Fruit fly (Drosophila melanogaster) whole organism, embryonic: ENCODE results near the gene CG13386.

ENCODE experiments used
- Abd-B ChIP-seq: fragments of 200-800 bp; sonication (Bioruptor generic); optimal IDR thresholded peaks from 2 replicates; lab custom pipeline; 2018; ENCODE audit warnings: missing biosample characterization, mild to moderate bottlenecking, missing genetic modification characterization, moderate library complexity
- Atf-2 ChIP-seq: fragments of 200-800 bp; sonication (Bioruptor generic); optimal IDR thresholded peaks from 2 replicates; lab custom pipeline; 2016; ENCODE audit warnings: missing biosample characterization, missing genetic modification characterization
- CG10959 ChIP-seq: fragments of 200-800 bp; sonication (Bioruptor generic); IDR thresholded peaks from 2 replicates; pipeline ENCODE4 v1.3.6; 2022; ENCODE audit warnings: missing biosample characterization, missing genetic modification characterization
- CG12236 ChIP-seq: fragments of 200-800 bp; sonication (Bioruptor generic); optimal IDR thresholded peaks from 2 replicates; lab custom pipeline; 2016; ENCODE audit warnings: missing biosample characterization, missing genetic modification characterization
- CG13287 ChIP-seq: fragments of 200-800 bp; sonication (Bioruptor generic); IDR thresholded peaks from 2 replicates; pipeline ENCODE4 v1.3.6; 2022; ENCODE audit warnings: missing biosample characterization, missing genetic modification characterization; ENCODE audit not compliant: partially characterized antibody
- CG14014 ChIP-seq: fragments of 200-800 bp; sonication (Bioruptor generic); IDR thresholded peaks from 2 replicates; pipeline ENCODE4 v1.3.6; 2022; ENCODE audit warnings: missing biosample characterization, missing genetic modification characterization
- CG1602 ChIP-seq: fragments of 200-800 bp; sonication (Bioruptor generic); optimal IDR thresholded peaks from 3 replicates; lab custom pipeline; 2016; ENCODE audit warnings: missing biosample characterization, missing genetic modification characterization
- CG1647 ChIP-seq: fragments of 200-800 bp; sonication (Bioruptor generic); optimal IDR thresholded peaks from 3 replicates; lab custom pipeline; 2016; ENCODE audit warnings: missing biosample characterization, missing genetic modification characterization
- CG2202 ChIP-seq: fragments of 200-800 bp; sonication (Bioruptor generic); optimal IDR thresholded peaks from 2 replicates; lab custom pipeline; 2018; ENCODE audit warnings: missing biosample characterization, mild to moderate bottlenecking, missing genetic modification characterization
- CG30020 ChIP-seq: fragments of 200-800 bp; optimal IDR thresholded peaks from 2 replicates; lab custom pipeline; 2019; ENCODE audit warnings: missing biosample characterization, mild to moderate bottlenecking, missing genetic modification characterization, moderate library complexity
- CG33557 ChIP-seq: fragments of 200-800 bp; sonication (Bioruptor generic); optimal IDR thresholded peaks from 2 replicates; lab custom pipeline; 2019; ENCODE audit warnings: missing biosample characterization, mild to moderate bottlenecking, missing genetic modification characterization, moderate library complexity
- CG3407 ChIP-seq: fragments of 200-800 bp; sonication (Bioruptor generic); optimal IDR thresholded peaks from 2 replicates; lab custom pipeline; 2018; ENCODE audit warnings: missing biosample characterization, mild to moderate bottlenecking, missing genetic modification characterization
- CG34224 ChIP-seq: fragments of 200-800 bp; sonication (Bioruptor generic); IDR thresholded peaks from 3 replicates; pipeline ENCODE4 v1.3.6; 2022; ENCODE audit warnings: missing biosample characterization, missing genetic modification characterization; ENCODE audit not compliant: partially characterized antibody
- CG3838 ChIP-seq: fragments of 200-800 bp; sonication (Bioruptor generic); optimal IDR thresholded peaks from 3 replicates; lab custom pipeline; 2016; ENCODE audit warnings: missing biosample characterization, missing genetic modification characterization
- CG3995 ChIP-seq: fragments of 200-800 bp; sonication (Bioruptor generic); optimal IDR thresholded peaks from 3 replicates; lab custom pipeline; 2016; ENCODE audit warnings: missing biosample characterization, missing genetic modification characterization
- CG6272 ChIP-seq: fragments of 200-800 bp; sonication (Bioruptor generic); IDR thresholded peaks from 2 replicates; pipeline ENCODE4 v1.3.6; 2022; ENCODE audit warnings: missing biosample characterization, missing genetic modification characterization
- CG7271 ChIP-seq: fragments of 200-800 bp; sonication (Bioruptor generic); optimal IDR thresholded peaks from 2 replicates; lab custom pipeline; 2018; ENCODE audit warnings: missing biosample characterization, mild to moderate bottlenecking, missing genetic modification characterization, moderate library complexity
- CG7963 ChIP-seq: fragments of 200-800 bp; sonication (Bioruptor generic); IDR thresholded peaks from 3 replicates; pipeline ENCODE4 v1.3.6; 2022; ENCODE audit warnings: missing biosample characterization, missing genetic modification characterization; ENCODE audit not compliant: partially characterized antibody
- CG7987 ChIP-seq: fragments of 200-800 bp; sonication (Bioruptor generic); optimal IDR thresholded peaks from 2 replicates; lab custom pipeline; 2018; ENCODE audit warnings: missing biosample characterization, mild to moderate bottlenecking, missing genetic modification characterization, moderate library complexity
- CG8388 ChIP-seq: fragments of 200-800 bp; sonication (Bioruptor generic); optimal IDR thresholded peaks from 2 replicates; lab custom pipeline; 2019; ENCODE audit warnings: missing biosample characterization, mild to moderate bottlenecking, missing genetic modification characterization, moderate library complexity
- CG9727 ChIP-seq: fragments of 200-800 bp; sonication (Bioruptor generic); optimal IDR thresholded peaks from 3 replicates; lab custom pipeline; 2017; ENCODE audit warnings: missing biosample characterization, mild to moderate bottlenecking, missing genetic modification characterization
- Dp ChIP-seq: fragments of 200-800 bp; sonication (Bioruptor generic); optimal IDR thresholded peaks from 2 replicates; lab custom pipeline; 2018; ENCODE audit warnings: missing biosample characterization, mild to moderate bottlenecking, missing genetic modification characterization, moderate library complexity
- Dref ChIP-seq: fragments of 200-800 bp; sonication (Bioruptor generic); IDR thresholded peaks from 2 replicates; pipeline ENCODE4 v1.3.6; 2022; ENCODE audit warnings: missing biosample characterization, missing genetic modification characterization
- Gsc ChIP-seq: fragments of 200-800 bp; sonication (Bioruptor generic); IDR thresholded peaks from 2 replicates; pipeline ENCODE4 v1.3.6; 2022; ENCODE audit warnings: missing biosample characterization, missing genetic modification characterization
- MBD-R2 ChIP-seq: fragments of 200-800 bp; sonication (Bioruptor generic); IDR thresholded peaks from 2 replicates; pipeline ENCODE4 v1.3.6; 2022; ENCODE audit warnings: missing biosample characterization, missing genetic modification characterization
- Mad ChIP-seq: fragments of 200-800 bp; sonication (Bioruptor generic); optimal IDR thresholded peaks from 2 replicates; lab custom pipeline; 2016; ENCODE audit warnings: missing biosample characterization, missing genetic modification characterization
- Med ChIP-seq: fragments of 200-800 bp; sonication (Bioruptor generic); peaks from one replicate; lab custom pipeline; 2016; ENCODE audit warnings: missing biosample characterization, missing genetic modification characterization, mild to moderate bottlenecking, inconsistent platforms, moderate library complexity
- Myb ChIP-seq: fragments of 200-800 bp; sonication (Bioruptor generic); optimal IDR thresholded peaks from 2 replicates; lab custom pipeline; 2016; ENCODE audit warnings: missing biosample characterization, missing genetic modification characterization
- YL-1 ChIP-seq: fragments of 200-800 bp; sonication (Bioruptor generic); optimal IDR thresholded peaks from 3 replicates; lab custom pipeline; 2017; ENCODE audit warnings: missing biosample characterization, mild to moderate bottlenecking, missing genetic modification characterization
- ash1 ChIP-seq: fragments of 200-800 bp; sonication (Bioruptor generic); optimal IDR thresholded peaks from 2 replicates; lab custom pipeline; 2018; ENCODE audit warnings: missing biosample characterization, mild to moderate bottlenecking, missing genetic modification characterization
- br ChIP-seq: fragments of >200 bp; optimal IDR thresholded peaks from 2 replicates; lab custom pipeline; 2017
- chinmo ChIP-seq: fragments of 200-800 bp; sonication (Bioruptor generic); IDR thresholded peaks from 4 replicates; pipeline ENCODE4 v1.3.6; 2022; ENCODE audit warnings: missing biosample characterization, missing genetic modification characterization; ENCODE audit not compliant: partially characterized antibody
- disco-r ChIP-seq: fragments of 200-800 bp; sonication (Bioruptor generic); optimal IDR thresholded peaks from 2 replicates; lab custom pipeline; 2016; ENCODE audit warnings: missing biosample characterization, missing genetic modification characterization
- dpn ChIP-seq, 2 experiments: fragments of 200-800 bp; sonication (Bioruptor generic); optimal IDR thresholded peaks; 3 replicates each; lab custom pipeline; 2016; ENCODE audit warnings: missing biosample characterization in 2 of 2, missing genetic modification characterization in 2 of 2
- dysf ChIP-seq: fragments of 200-800 bp; sonication (Bioruptor generic); IDR thresholded peaks from 3 replicates; pipeline ENCODE4 v1.3.6; 2022; ENCODE audit warnings: missing biosample characterization, missing genetic modification characterization
- exex ChIP-seq: fragments of 200-800 bp; sonication (Bioruptor generic); optimal IDR thresholded peaks from 4 replicates; lab custom pipeline; 2018; ENCODE audit warnings: missing biosample characterization, mild to moderate bottlenecking, missing genetic modification characterization, moderate library complexity
- fd64A ChIP-seq: fragments of 200-800 bp; sonication (Bioruptor generic); optimal IDR thresholded peaks from 3 replicates; lab custom pipeline; 2018; ENCODE audit warnings: missing biosample characterization, mild to moderate bottlenecking, missing genetic modification characterization
- gcm ChIP-seq: fragments of 200-800 bp; sonication (Bioruptor generic); optimal IDR thresholded peaks from 2 replicates; lab custom pipeline; 2019; ENCODE audit warnings: missing biosample characterization, mild to moderate bottlenecking, missing genetic modification characterization, moderate library complexity
- gcm2 ChIP-seq: fragments of 200-800 bp; sonication (Bioruptor generic); optimal IDR thresholded peaks from 2 replicates; lab custom pipeline; 2016; ENCODE audit warnings: missing biosample characterization, missing genetic modification characterization
- insv ChIP-seq, 2 experiments: fragments of 200-800 bp; sonication (Bioruptor generic); optimal IDR thresholded peaks; 3 replicates each; lab custom pipeline; 2016 to 2018; ENCODE audit warnings: missing biosample characterization in 2 of 2, missing genetic modification characterization in 2 of 2
- otp ChIP-seq: fragments of 200-800 bp; sonication (Bioruptor generic); IDR thresholded peaks from 3 replicates; pipeline ENCODE4, ENCODE4 v1.3.6; 2022; ENCODE audit warnings: missing biosample characterization, missing genetic modification characterization
- peb ChIP-seq: fragments of 200-800 bp; sonication (Bioruptor generic); IDR thresholded peaks from 2 replicates; pipeline ENCODE4 v1.3.6; 2022; ENCODE audit warnings: missing biosample characterization, missing genetic modification characterization
- pfk ChIP-seq: fragments of 200-800 bp; sonication (Bioruptor generic); optimal IDR thresholded peaks from 2 replicates; lab custom pipeline; 2018; ENCODE audit warnings: missing biosample characterization, mild to moderate bottlenecking, missing genetic modification characterization, moderate library complexity
- sens ChIP-seq: fragments of 200-800 bp; sonication (Bioruptor generic); peaks from one replicate; lab custom pipeline; 2016; ENCODE audit warnings: missing biosample characterization, missing genetic modification characterization
- slbo ChIP-seq: fragments of 200-800 bp; sonication (Bioruptor generic); IDR thresholded peaks from 2 replicates; pipeline ENCODE4 v1.3.6; 2022; ENCODE audit warnings: missing biosample characterization, missing genetic modification characterization
- sob ChIP-seq: fragments of 200-800 bp; sonication (Bioruptor generic); IDR thresholded peaks from 2 replicates; pipeline ENCODE4 v1.3.6; 2022; ENCODE audit warnings: missing biosample characterization, missing genetic modification characterization
- stwl ChIP-seq: fragments of 200-800 bp; sonication (Bioruptor generic); optimal IDR thresholded peaks from 3 replicates; lab custom pipeline; 2018; ENCODE audit warnings: missing biosample characterization, mild to moderate bottlenecking, missing genetic modification characterization, moderate library complexity
- tna ChIP-seq: fragments of 200-800 bp; sonication (Bioruptor generic); IDR thresholded peaks from 2 replicates; pipeline ENCODE4 v1.3.6; 2022; ENCODE audit warnings: missing biosample characterization, missing genetic modification characterization; ENCODE audit not compliant: partially characterized antibody
- trem ChIP-seq: fragments of 200-800 bp; optimal IDR thresholded peaks from 3 replicates; lab custom pipeline; 2019; ENCODE audit warnings: missing biosample characterization, mild to moderate bottlenecking, missing genetic modification characterization, moderate library complexity
- ttk ChIP-seq: fragments of 200-800 bp; sonication (Bioruptor generic); IDR thresholded peaks from 2 replicates; pipeline ENCODE4 v2.1.2; 2022; ENCODE audit warnings: missing biosample characterization, missing genetic modification characterization
- vvl ChIP-seq: fragments of 200-800 bp; sonication (Bioruptor generic); IDR thresholded peaks from 2 replicates; pipeline ENCODE4 v1.3.6; 2022; ENCODE audit warnings: missing biosample characterization, missing genetic modification characterization

Gene CG13386

dm6 chr2L:8372248-8372647 is 26.6 kb upstream of the CG13386 start (continued):
- TF ChIP-seq Gsc (GFP tag; lab: Robert Waterston, UW) (no peak), gcm2 (GFP tag; lab: Kevin White, UChicago) (no peak), exex (peak; percentile 83), CG7271 (tag; lab: Kevin White, UChicago) (no peak), peb (GFP tag; lab: Robert Waterston, UW) (no peak), CG33557 (GFP tag; lab: Kevin White, UChicago) (no peak), CG8388 (no peak), ttk (GFP tag; lab: Robert Waterston, UW) (no peak), sob (GFP tag; lab: Robert Waterston, UW) (no peak), Med (GFP tag; lab: Kevin White, UChicago) (peak; percentile 64), CG6272 (no peak), CG3407 (GFP tag; lab: Kevin White, UChicago) (no peak), br (lab: Kevin White, UChicago) (no peak), pfk (GFP tag; lab: Kevin White, UChicago) (no peak), dysf (GFP tag; lab: Robert Waterston, UW) (no peak)
- TF ChIP-seq, all 482 proteins: peak for 7

- TF ChIP-seq CG9727 (GFP tag; lab: Kevin White, UChicago) (no peak), CG34224 (GFP tag; lab: Robert Waterston, UW) (peak; percentile 93), Abd-B (GFP tag; lab: Kevin White, UChicago) (no peak), vvl (GFP tag; lab: Robert Waterston, UW) (0 out of 2 replicates have a peak, but pooled peaks have one; percentile 12), disco-r (GFP tag; lab: Kevin White, UChicago) (no peak), CG2202 (tag; lab: Kevin White, UChicago) (no peak), otp (GFP tag; lab: Robert Waterston, UW) (no peak), Mad (GFP tag; lab: Kevin White, UChicago) (no peak), CG1647 (GFP tag; lab: Kevin White, UChicago) (no peak), dpn (GFP tag; optimal IDR thresholded peaks at IDR 0.05; lab: Kevin White, UChicago) (no peak), chinmo (GFP tag; lab: Robert Waterston, UW) (peak; percentile 83), ash1 (no peak), trem (tag; lab: Kevin White, UChicago) (peak; percentile 42), CG3838 (GFP tag; lab: Kevin White, UChicago) (no peak), fd64A (GFP tag; lab: Kevin White, UChicago) (no peak), CG30020 (tag; lab: Kevin White, UChicago) (no peak), CG14014 (GFP tag; lab: Robert Waterston, UW) (no peak), CG7963 (peak; percentile 70; the same call in 1 of the 3 replicates), CG12236 (GFP tag; lab: Kevin White, UChicago) (no peak), sens (GFP tag; lab: Kevin White, UChicago) (peak; percentile 82), tna (GFP tag; lab: Robert Waterston, UW) (peak; percentile 83), CG3995 (GFP tag; lab: Kevin White, UChicago) (no peak), Atf-2 (GFP tag; lab: Kevin White, UChicago) (no peak), slbo (GFP tag; lab: Robert Waterston, UW) (no peak), MBD-R2 (GFP tag; lab: Robert Waterston, UW) (peak; percentile 77), gcm (GFP tag; lab: Kevin White, UChicago) (no peak), Dp (GFP tag; lab: Kevin White, UChicago) (peak; percentile 84), insv (GFP tag; optimal IDR thresholded peaks at IDR 0.05; lab: Kevin White, UChicago) (no peak), CG10959 (GFP tag; lab: Robert Waterston, UW) (no peak), CG13287 (GFP tag; lab: Robert Waterston, UW) (peak; percentile 85), Dref (GFP tag; lab: Robert Waterston, UW) (peak; percentile 85), YL-1 (peak; percentile 8), CG7987 (no peak), CG1602 (no peak), Myb (GFP tag; lab: Kevin White, UChicago) (peak; percentile 52), stwl (tag; lab: Kevin White, UChicago) (peak; percentile 86)
These were observed 24.6 kb upstream of the CG13386 start, which contains the start of gene Wdr82 for dm6 chr2L:8374235-8374634. Gene Wdr82 (plus strand): TSS chr2L:8374461.
